Worm (Caenorhabditis elegans) whole organism, L4 larva: ENCODE data around the gene rap-1.

Source experiments
- F44E2.7 ChIP-seq: fragments of 200-800 bp; sonication (Bioruptor generic); IDR thresholded peaks from 2 replicates; pipeline ENCODE4 v2.1.2; 2022; ENCODE audit warnings: missing genetic modification characterization, missing compliant biosample characterization
- Y48G9A.11 ChIP-seq: fragments of 200-800 bp; sonication (Bioruptor generic); IDR thresholded peaks from 2 replicates; pipeline ENCODE4 v1.3.6; 2022; ENCODE audit warnings: missing genetic modification reagents, missing genetic modification characterization, missing compliant biosample characterization
- ceh-82 ChIP-seq: sonication (generic microtip); optimal IDR thresholded peaks from 2 replicates; lab custom pipeline; 2017; ENCODE audit warnings: missing biosample characterization, missing genetic modification characterization
- daf-16 ChIP-seq, 3 experiments: sonication (generic microtip); optimal IDR thresholded peaks; 2 replicates each; lab custom pipeline; 2016 to 2017; ENCODE audit warnings: missing genetic modification characterization in 3 of 3, missing genetic modification reagents in 3 of 3, mild to moderate bottlenecking in 2 of 3, missing compliant biosample characterization in 2 of 3, missing biosample characterization in 1 of 3, moderate library complexity in 1 of 3
- lin-1 ChIP-seq: fragments of 200-800 bp; sonication (Bioruptor generic); IDR thresholded peaks from 2 replicates; pipeline ENCODE4 v1.3.6; 2022; ENCODE audit warnings: missing genetic modification reagents, missing genetic modification characterization, missing compliant biosample characterization
- nhr-10 ChIP-seq: fragments of 150-350 bp; optimal IDR thresholded peaks from 2 replicates; lab custom pipeline; 2014; ENCODE audit warnings: missing biosample characterization, missing genetic modification characterization
- nhr-25 ChIP-seq: sonication (generic microtip); optimal IDR thresholded peaks from 2 replicates; lab custom pipeline; 2017; ENCODE audit warnings: missing genetic modification characterization, mild to moderate bottlenecking, missing compliant biosample characterization, antibody characterized with exemption, moderate library complexity, borderline replicate concordance; ENCODE audit not compliant: insufficient read depth
- nhr-28 ChIP-seq: fragments of 150-350 bp; optimal IDR thresholded peaks from 2 replicates; lab custom pipeline; 2014; ENCODE audit warnings: missing biosample characterization, missing genetic modification characterization
- nhr-48 ChIP-seq: sonication (generic microtip); optimal IDR thresholded peaks from 2 replicates; lab custom pipeline; 2016; ENCODE audit warnings: mild to moderate bottlenecking, missing genetic modification characterization, missing compliant biosample characterization
- nhr-77 ChIP-seq: fragments of 150-350 bp; optimal IDR thresholded peaks from 2 replicates; lab custom pipeline; 2014; ENCODE audit warnings: missing biosample characterization, missing genetic modification characterization
- pha-4 ChIP-seq, 2 experiments: fragments of 150-350 bp in 1 of 2; fragments of 200-800 bp in 1 of 2; sonication (Bioruptor generic) in 1 of 2; IDR thresholded peaks in 1 of 2; optimal IDR thresholded peaks in 1 of 2; 2 replicates each; pipeline versions ENCODE4 v1.3.6 to Lab custom; 2014 to 2022; ENCODE audit warnings: missing genetic modification characterization in 2 of 2, missing genetic modification reagents in 2 of 2, missing biosample characterization in 1 of 2, missing compliant biosample characterization in 1 of 2
- spr-1 ChIP-seq: sonication (generic microtip); optimal IDR thresholded peaks from 2 replicates; lab custom pipeline; 2016; ENCODE audit warnings: mild to moderate bottlenecking, missing genetic modification characterization, missing compliant biosample characterization
- ztf-11 ChIP-seq: fragments of 150-350 bp; optimal IDR thresholded peaks from 2 replicates; lab custom pipeline; 2014; ENCODE audit warnings: missing biosample characterization, missing genetic modification characterization

- no peak for TF ChIP-seq Y48G9A.11 (GFP tag; lab: Robert Waterston, UW)
- no peak for TF ChIP-seq nhr-28 (tag; lab: Kevin White, UChicago)
- no peak for TF ChIP-seq ztf-11 (tag; lab: Kevin White, UChicago)
- TF ChIP-seq nhr-10 (tag; lab: Kevin White, UChicago): no peak
- no peak for TF ChIP-seq nhr-48 (tag; lab: Kevin White, UChicago)
- no peak for TF ChIP-seq nhr-77 (tag; lab: Kevin White, UChicago)
- TF ChIP-seq daf-16 (GFP tag; optimal IDR thresholded peaks at IDR 0.05; lab: Kevin White, UChicago): no peak
- no peak for TF ChIP-seq daf-16 (tag; optimal IDR thresholded peaks at IDR 0.05; lab: Kevin White, UChicago)
- no peak for TF ChIP-seq ceh-82 (tag; lab: Kevin White, UChicago)
- no peak for TF ChIP-seq F44E2.7 (GFP tag; lab: Robert Waterston, UW)
- TF ChIP-seq nhr-25 (tag; lab: Kevin White, UChicago): no peak
- no peak for TF ChIP-seq pha-4 (GFP tag; IDR thresholded peaks at IDR 0.05; lab: Robert Waterston, UW)
- no peak for TF ChIP-seq pha-4 (tag; optimal IDR thresholded peaks at IDR 0.05; lab: Kevin White, UChicago)
- no peak for TF ChIP-seq lin-1 (GFP tag; lab: Robert Waterston, UW)
- no peak for TF ChIP-seq spr-1
Observed at ce11 chrIV:8929942-8930492, 11.3 kb upstream of the rap-1 start, which contains the start of the genes D1046.18 and slc-25A26.
